Worm (Caenorhabditis elegans) whole organism, mixed stage, embryonic: Measurements from ENCODE around the gene dhs-5.

Source experiments
- M03D4.4 ChIP-seq: sonication (generic microtip); optimal IDR thresholded peaks from 2 replicates; lab custom pipeline; 2017; ENCODE audit warnings: mild to moderate bottlenecking, missing genetic modification characterization, missing compliant biosample characterization
- blmp-1 ChIP-seq: fragments of 150-350 bp; optimal IDR thresholded peaks from 2 replicates; lab custom pipeline; 2014; ENCODE audit warnings: missing biosample characterization, missing genetic modification characterization
- ceh-43 ChIP-seq: fragments of 200-800 bp; sonication (Bioruptor generic); optimal IDR thresholded peaks from 2 replicates; lab custom pipeline; 2018; ENCODE audit warnings: mild to moderate bottlenecking, missing genetic modification characterization, moderate library complexity, missing compliant biosample characterization
- elt-1 ChIP-seq: sonication (generic microtip); optimal IDR thresholded peaks from 2 replicates; lab custom pipeline; 2017; ENCODE audit warnings: missing genetic modification characterization, mild to moderate bottlenecking, missing compliant biosample characterization, antibody characterized with exemption, moderate library complexity, borderline replicate concordance; ENCODE audit not compliant: insufficient read depth
- flh-1 ChIP-seq: fragments of 200-800 bp; sonication (Bioruptor generic); optimal IDR thresholded peaks from 2 replicates; lab custom pipeline; 2018; ENCODE audit warnings: mild to moderate bottlenecking, missing genetic modification characterization, moderate library complexity, missing compliant biosample characterization
- lin-13 ChIP-seq: fragments of 150-350 bp; optimal IDR thresholded peaks from 2 replicates; lab custom pipeline; 2014; ENCODE audit warnings: missing biosample characterization, missing genetic modification characterization
- lsy-2 ChIP-seq: fragments of 150-350 bp; optimal IDR thresholded peaks from 2 replicates; lab custom pipeline; 2014; ENCODE audit warnings: missing biosample characterization, missing genetic modification characterization
- nhr-12 ChIP-seq: fragments of 150-350 bp; optimal IDR thresholded peaks from 2 replicates; lab custom pipeline; 2014; ENCODE audit warnings: missing biosample characterization, missing genetic modification characterization
- nhr-237 ChIP-seq: fragments of 150-350 bp; optimal IDR thresholded peaks from 2 replicates; lab custom pipeline; 2014; ENCODE audit warnings: missing biosample characterization, missing genetic modification characterization
- sptf-1 ChIP-seq: sonication (generic microtip); optimal IDR thresholded peaks from 2 replicates; lab custom pipeline; 2017; ENCODE audit warnings: mild to moderate bottlenecking, missing genetic modification characterization, moderate library complexity, missing compliant biosample characterization
- tbx-8 ChIP-seq: fragments of 200-800 bp; sonication (Bioruptor generic); optimal IDR thresholded peaks from 2 replicates; lab custom pipeline; 2018; ENCODE audit warnings: mild to moderate bottlenecking, missing genetic modification characterization, moderate library complexity, missing compliant biosample characterization
- unc-62 ChIP-seq: fragments of 150-350 bp; optimal IDR thresholded peaks from 2 replicates; lab custom pipeline; 2014; ENCODE audit warnings: missing biosample characterization, missing genetic modification reagents, missing genetic modification characterization

ce11 chrII:5407548-5407947 lies 46.1 kb upstream of the dhs-5 start, which contains the start of gene clec-141:
- TF ChIP-seq nhr-12 (no peak), flh-1 (GFP tag; lab: Kevin White, UChicago) (no peak), tbx-8 (no peak), unc-62 (GFP tag; lab: Kevin White, UChicago) (no peak), blmp-1 (tag; lab: Kevin White, UChicago) (no peak), M03D4.4 (tag; lab: Kevin White, UChicago) (no peak), elt-1 (tag; lab: Kevin White, UChicago) (no peak), lsy-2 (tag; lab: Kevin White, UChicago) (no peak), ceh-43 (no peak), sptf-1 (tag; lab: Kevin White, UChicago) (no peak), nhr-237 (no peak), lin-13 (tag; lab: Kevin White, UChicago) (no peak)
